Fruit fly (Drosophila melanogaster): ENCODE data around the gene CG31676.

DNA sequence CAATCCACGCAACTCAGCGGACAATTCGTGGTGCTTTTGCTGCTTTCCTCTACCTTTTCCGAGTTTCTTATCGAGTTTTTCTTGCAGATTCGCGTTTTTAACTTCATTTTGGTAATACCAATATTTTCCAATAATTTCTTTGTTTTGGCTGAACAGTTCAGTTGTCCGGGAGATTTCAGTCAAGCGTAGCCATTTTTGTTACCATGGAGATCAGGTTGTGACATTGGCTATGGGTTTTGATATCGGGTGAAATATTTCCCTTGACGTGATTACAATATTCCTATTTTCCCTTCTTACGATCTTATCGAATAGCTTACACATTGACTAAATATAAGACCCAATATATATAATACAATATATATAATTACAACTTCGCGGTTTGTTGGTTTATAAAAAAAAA, 5.0 kb upstream of the CG31676 start, which contains the start of gene Oseg5:
- TF ChIP-seq CG12155 (GFP tag; optimal IDR thresholded peaks at IDR 0.05) (no peak), wek (GFP tag; optimal IDR thresholded peaks at IDR 0.05) (no peak), Abd-B (GFP tag; optimal IDR thresholded peaks at IDR 0.05) (no peak), CG14667 (GFP tag; IDR thresholded peaks at IDR 0.05) (no peak)

Measured in whole organism, embryonic.